Fruit fly (Drosophila melanogaster) whole organism, embryonic: Measurements from ENCODE around the gene CG12290.

Source experiments
- Ada2b ChIP-seq: fragments of 200-800 bp; sonication (Bioruptor generic); IDR thresholded peaks from 2 replicates; pipeline ENCODE4 v1.3.6; 2022; ENCODE audit warnings: missing biosample characterization, missing genetic modification characterization
- B-H1 ChIP-seq: fragments of 200-800 bp; sonication (Bioruptor generic); IDR thresholded peaks from 3 replicates; pipeline ENCODE4 v1.3.6; 2022; ENCODE audit warnings: missing biosample characterization, missing genetic modification characterization
- BtbVII ChIP-seq: fragments of 200-800 bp; sonication (Bioruptor generic); optimal IDR thresholded peaks from 3 replicates; lab custom pipeline; 2017; ENCODE audit warnings: missing biosample characterization, mild to moderate bottlenecking, missing genetic modification characterization
- CG11093 ChIP-seq: fragments of 200-800 bp; sonication (Bioruptor generic); IDR thresholded peaks from 3 replicates; pipeline ENCODE4 v1.3.6; 2022; ENCODE audit warnings: missing biosample characterization, missing genetic modification characterization
- CG11560 ChIP-seq: fragments of 200-800 bp; sonication (Bioruptor generic); IDR thresholded peaks from 3 replicates; pipeline ENCODE4 v1.3.6; 2022; ENCODE audit warnings: missing biosample characterization, missing genetic modification characterization
- CG13624 ChIP-seq: fragments of 200-800 bp; sonication (Bioruptor generic); optimal IDR thresholded peaks from 2 replicates; lab custom pipeline; 2016; ENCODE audit warnings: missing biosample characterization, missing genetic modification characterization
- CG1603 ChIP-seq: fragments of 200-800 bp; sonication (Bioruptor generic); optimal IDR thresholded peaks from 2 replicates; lab custom pipeline; 2019; ENCODE audit warnings: missing biosample characterization, mild to moderate bottlenecking, missing genetic modification characterization, moderate library complexity
- CG17186 ChIP-seq: fragments of 200-800 bp; sonication (Bioruptor generic); optimal IDR thresholded peaks from 3 replicates; lab custom pipeline; 2017; ENCODE audit warnings: missing biosample characterization, missing genetic modification reagents, missing genetic modification characterization
- CG18476 ChIP-seq: fragments of 200-800 bp; sonication (Bioruptor generic); optimal IDR thresholded peaks from 2 replicates; lab custom pipeline; 2016; ENCODE audit warnings: missing biosample characterization, mild to moderate bottlenecking, missing genetic modification characterization
- CG30020 ChIP-seq: fragments of 200-800 bp; optimal IDR thresholded peaks from 2 replicates; lab custom pipeline; 2019; ENCODE audit warnings: missing biosample characterization, mild to moderate bottlenecking, missing genetic modification characterization, moderate library complexity
- CG32772 ChIP-seq: fragments of 200-800 bp; sonication (Bioruptor generic); IDR thresholded peaks from 2 replicates; pipeline ENCODE4 v1.3.6; 2022; ENCODE audit warnings: missing biosample characterization, missing genetic modification characterization
- CG3847 ChIP-seq: fragments of 200-800 bp; sonication (Bioruptor generic); IDR thresholded peaks from 2 replicates; pipeline ENCODE4 v1.3.6; 2022; ENCODE audit warnings: missing biosample characterization, missing genetic modification characterization
- CG6854 ChIP-seq: fragments of 200-800 bp; sonication (Bioruptor generic); optimal IDR thresholded peaks from 3 replicates; lab custom pipeline; 2017; ENCODE audit warnings: missing biosample characterization, mild to moderate bottlenecking, missing genetic modification characterization
- CG7786 ChIP-seq: fragments of 200-800 bp; sonication (Bioruptor generic); optimal IDR thresholded peaks from 2 replicates; lab custom pipeline; 2016; ENCODE audit warnings: missing biosample characterization, missing genetic modification characterization
- CG7928 ChIP-seq: fragments of 200-800 bp; sonication (Bioruptor generic); optimal IDR thresholded peaks from 2 replicates; lab custom pipeline; 2017; ENCODE audit warnings: missing biosample characterization, mild to moderate bottlenecking, missing genetic modification characterization
- D ChIP-seq, 2 experiments: fragments of 200-800 bp in 1 of 2; fragments of >200 bp in 1 of 2; sonication (Bioruptor generic) in 1 of 2; optimal IDR thresholded peaks; 2 replicates in 1 of 2; 3 replicates in 1 of 2; lab custom pipeline; 2017; ENCODE audit warnings: mild to moderate bottlenecking in 1 of 2, missing biosample characterization in 1 of 2, missing genetic modification characterization in 1 of 2, missing genetic modification reagents in 1 of 2
- Dip3 ChIP-seq: fragments of 200-800 bp; sonication (Bioruptor generic); optimal IDR thresholded peaks from 3 replicates; lab custom pipeline; 2016; ENCODE audit warnings: missing biosample characterization, missing genetic modification characterization
- Dll ChIP-seq: fragments of 200-800 bp; sonication (Bioruptor generic); IDR thresholded peaks from 4 replicates; pipeline ENCODE4 v1.3.6; 2022; ENCODE audit warnings: missing biosample characterization, missing genetic modification characterization; ENCODE audit not compliant: partially characterized antibody
- E2f1 ChIP-seq: fragments of 200-800 bp; sonication (Bioruptor generic); IDR thresholded peaks from 2 replicates; pipeline ENCODE4 v1.3.6; 2022; ENCODE audit warnings: missing biosample characterization, missing genetic modification characterization
- Ets65A ChIP-seq: fragments of 200-800 bp; sonication (Bioruptor generic); peaks from one replicate; lab custom pipeline; 2016; ENCODE audit warnings: missing biosample characterization, missing genetic modification characterization
- HLHmδ ChIP-seq: fragments of 200-800 bp; sonication (Bioruptor generic); optimal IDR thresholded peaks from 2 replicates; lab custom pipeline; 2018; ENCODE audit warnings: missing biosample characterization, mild to moderate bottlenecking, missing genetic modification characterization, moderate library complexity
- HmgZ ChIP-seq: fragments of 200-800 bp; sonication (Bioruptor generic); optimal IDR thresholded peaks from 2 replicates; lab custom pipeline; 2018; ENCODE audit warnings: missing biosample characterization, mild to moderate bottlenecking, missing genetic modification characterization
- Hr3 ChIP-seq: fragments of 200-800 bp; sonication (Bioruptor generic); optimal IDR thresholded peaks from 3 replicates; lab custom pipeline; 2016; ENCODE audit warnings: missing biosample characterization, missing genetic modification characterization
- Hr78 ChIP-seq, 2 experiments: fragments of 200-800 bp in 1 of 2; fragments of >200 bp in 1 of 2; sonication (Bioruptor generic) in 1 of 2; optimal IDR thresholded peaks; 2 replicates each; lab custom pipeline; 2017 to 2019; ENCODE audit warnings: missing biosample characterization in 2 of 2, missing genetic modification characterization in 2 of 2, mild to moderate bottlenecking in 1 of 2, moderate library complexity in 1 of 2
- Lhr ChIP-seq: fragments of 200-800 bp; sonication (Bioruptor generic); optimal IDR thresholded peaks from 3 replicates; lab custom pipeline; 2017; ENCODE audit warnings: mild to moderate bottlenecking, missing biosample characterization, missing genetic modification reagents, missing genetic modification characterization
- MESR4 ChIP-seq: fragments of 200-800 bp; sonication (Bioruptor generic); optimal IDR thresholded peaks from 2 replicates; lab custom pipeline; 2018; ENCODE audit warnings: missing biosample characterization, mild to moderate bottlenecking, missing genetic modification characterization, moderate library complexity
- Med ChIP-seq: fragments of 200-800 bp; sonication (Bioruptor generic); peaks from one replicate; lab custom pipeline; 2016; ENCODE audit warnings: missing biosample characterization, missing genetic modification characterization, mild to moderate bottlenecking, inconsistent platforms, moderate library complexity
- Myb ChIP-seq: fragments of 200-800 bp; sonication (Bioruptor generic); optimal IDR thresholded peaks from 2 replicates; lab custom pipeline; 2016; ENCODE audit warnings: missing biosample characterization, missing genetic modification characterization
- NFAT ChIP-seq: fragments of 200-800 bp; sonication (Bioruptor generic); IDR thresholded peaks from 2 replicates; pipeline ENCODE4 v1.3.6; 2022; ENCODE audit warnings: missing biosample characterization, missing genetic modification characterization
- Usf ChIP-seq: fragments of 200-800 bp; sonication (Bioruptor generic); optimal IDR thresholded peaks from 2 replicates; lab custom pipeline; 2017; ENCODE audit warnings: missing genotype, missing biosample characterization, missing genetic modification characterization
- Xbp1 ChIP-seq: fragments of 200-800 bp; sonication (Bioruptor generic); optimal IDR thresholded peaks from 3 replicates; lab custom pipeline; 2016; ENCODE audit warnings: missing biosample characterization, mild to moderate bottlenecking, missing genetic modification characterization
- crc ChIP-seq: fragments of 200-800 bp; sonication (Bioruptor generic); optimal IDR thresholded peaks from 2 replicates; lab custom pipeline; 2016; ENCODE audit warnings: missing biosample characterization, missing genetic modification characterization
- ems ChIP-seq: fragments of 200-800 bp; sonication (Bioruptor generic); optimal IDR thresholded peaks from 3 replicates; lab custom pipeline; 2016; ENCODE audit warnings: missing biosample characterization, missing genetic modification characterization
- fd102C ChIP-seq: fragments of 200-800 bp; sonication (Bioruptor generic); optimal IDR thresholded peaks from 2 replicates; lab custom pipeline; 2018; ENCODE audit warnings: missing biosample characterization, mild to moderate bottlenecking, missing genetic modification characterization, moderate library complexity
- fd3F ChIP-seq: fragments of 200-800 bp; sonication (Bioruptor generic); optimal IDR thresholded peaks from 2 replicates; lab custom pipeline; 2018; ENCODE audit warnings: missing biosample characterization, mild to moderate bottlenecking, missing genetic modification characterization, moderate library complexity
- ftz-f1 ChIP-seq: fragments of 200-800 bp; sonication (Bioruptor generic); optimal IDR thresholded peaks from 2 replicates; lab custom pipeline; 2016; ENCODE audit warnings: missing biosample characterization, missing genetic modification characterization
- gsb ChIP-seq: fragments of 200-800 bp; sonication (Bioruptor generic); IDR thresholded peaks from 2 replicates; pipeline ENCODE4 v1.3.6; 2022; ENCODE audit warnings: missing biosample characterization, missing genetic modification characterization
- jigr1 ChIP-seq: fragments of 200-800 bp; sonication (Bioruptor generic); IDR thresholded peaks from 3 replicates; pipeline ENCODE4 v1.3.6; 2022; ENCODE audit warnings: missing biosample characterization, missing genetic modification characterization
- jing ChIP-seq: fragments of 200-800 bp; sonication (Bioruptor generic); optimal IDR thresholded peaks from 2 replicates; lab custom pipeline; 2018; ENCODE audit warnings: missing biosample characterization, mild to moderate bottlenecking, missing genetic modification characterization
- knrl ChIP-seq: fragments of 200-800 bp; sonication (Bioruptor generic); IDR thresholded peaks from 3 replicates; pipeline ENCODE4 v1.3.6; 2022; ENCODE audit warnings: missing biosample characterization, missing genetic modification characterization; ENCODE audit not compliant: partially characterized antibody
- lbe ChIP-seq: fragments of 200-800 bp; sonication (Bioruptor generic); optimal IDR thresholded peaks from 2 replicates; lab custom pipeline; 2016; ENCODE audit warnings: missing biosample characterization, mild to moderate bottlenecking, missing genetic modification characterization
- lola ChIP-seq, 3 experiments: fragments of >200 bp in 2 of 3; fragments of 200-800 bp in 1 of 3; sonication (Bioruptor generic) in 1 of 3; optimal IDR thresholded peaks; 2 replicates each; lab custom pipeline; 2017 to 2019; ENCODE audit warnings: missing biosample characterization in 3 of 3, missing genetic modification characterization in 3 of 3, mild to moderate bottlenecking in 1 of 3, moderate library complexity in 1 of 3
- mld ChIP-seq: fragments of 200-800 bp; sonication (Bioruptor generic); IDR thresholded peaks from 3 replicates; pipeline ENCODE4 v1.3.6; 2022; ENCODE audit warnings: missing biosample characterization, missing genetic modification characterization; ENCODE audit not compliant: partially characterized antibody
- odd ChIP-seq: fragments of 200-800 bp; sonication (Bioruptor generic); optimal IDR thresholded peaks from 2 replicates; lab custom pipeline; 2017; ENCODE audit warnings: missing biosample characterization, mild to moderate bottlenecking, missing genetic modification characterization
- psq ChIP-seq: fragments of 200-800 bp; sonication (Bioruptor generic); optimal IDR thresholded peaks from 2 replicates; lab custom pipeline; 2017; ENCODE audit warnings: missing biosample characterization, missing genetic modification characterization
- so ChIP-seq: fragments of 200-800 bp; sonication (Bioruptor generic); IDR thresholded peaks from 3 replicates; pipeline ENCODE4 v1.3.6; 2022; ENCODE audit warnings: missing biosample characterization, missing genetic modification characterization
- stc ChIP-seq: fragments of 200-800 bp; sonication (Bioruptor generic); IDR thresholded peaks from 2 replicates; pipeline ENCODE4 v1.3.6; 2022; ENCODE audit warnings: missing biosample characterization, missing genetic modification characterization
- tap ChIP-seq: fragments of 200-800 bp; optimal IDR thresholded peaks from 3 replicates; lab custom pipeline; 2019; ENCODE audit warnings: missing biosample characterization, mild to moderate bottlenecking, missing genetic modification characterization, moderate library complexity
- tll ChIP-seq, 2 experiments: fragments of 200-800 bp in 1 of 2; fragments of >200 bp in 1 of 2; sonication (Bioruptor generic) in 1 of 2; optimal IDR thresholded peaks; 2 replicates each; lab custom pipeline; 2017 to 2019; ENCODE audit warnings: missing biosample characterization in 2 of 2, missing genetic modification characterization in 2 of 2, mild to moderate bottlenecking in 1 of 2, moderate library complexity in 1 of 2
- toy ChIP-seq: fragments of 200-800 bp; sonication (Bioruptor generic); IDR thresholded peaks from 2 replicates; pipeline ENCODE4 v1.3.6; 2022; ENCODE audit warnings: missing biosample characterization, missing genetic modification characterization

CG12290 gene

DNA sequence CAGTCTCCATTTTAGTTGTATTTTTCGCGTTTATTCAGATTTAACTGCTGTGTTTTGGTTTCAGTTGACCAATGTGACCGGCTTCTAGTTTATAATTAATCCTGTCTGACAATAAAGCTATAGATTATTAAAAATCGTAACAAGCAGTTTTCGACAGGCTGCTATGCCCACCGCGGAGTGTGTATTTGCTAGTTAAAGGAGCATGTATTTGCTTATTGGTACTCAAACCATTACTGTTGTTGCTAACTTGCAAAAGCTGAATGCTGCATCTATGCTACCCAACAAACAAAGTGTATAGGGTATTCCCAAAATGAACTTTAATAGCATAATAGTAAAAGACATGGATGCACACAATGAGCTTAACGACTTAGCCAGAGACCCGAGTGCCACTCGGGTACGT is 41.3 kb upstream of the CG12290 start, which contains the start of gene CG6073 (continued):
- peak; percentile 63; the same call in 1 of the 2 replicates for TF ChIP-seq NFAT
- TF ChIP-seq HmgZ = peak; percentile 89
- peak; percentile 16 for TF ChIP-seq tap (tag; lab: Kevin White, UChicago)
- TF ChIP-seq HLHmδ = no peak
- TF ChIP-seq CG3847 (GFP tag; lab: Robert Waterston, UW) = peak; percentile 81
- TF ChIP-seq lola (GFP tag; optimal IDR thresholded peaks at IDR 0.05; lab: Kevin White, UChicago) = no peak
- no peak for TF ChIP-seq stc
- TF ChIP-seq CG30020 (tag; lab: Kevin White, UChicago) = no peak
- TF ChIP-seq jing = peak; percentile 1
- TF ChIP-seq mld (GFP tag; lab: Robert Waterston, UW) = no peak
- no peak for TF ChIP-seq ftz-f1 (GFP tag; lab: Kevin White, UChicago)
- 0 out of 3 replicates have a peak, but pooled peaks have one; percentile 36 for TF ChIP-seq so (GFP tag; lab: Robert Waterston, UW)
- no peak for TF ChIP-seq odd
- peak; percentile 88 for TF ChIP-seq CG1603 (tag; lab: Kevin White, UChicago)
- peak; percentile 20 for TF ChIP-seq ems
- TF ChIP-seq B-H1 (GFP tag; lab: Robert Waterston, UW) = no peak
- TF ChIP-seq CG11093 (GFP tag; lab: Robert Waterston, UW) = no peak
- peak; percentile 98 for TF ChIP-seq Lhr (GFP tag; lab: Kevin White, UChicago)
- TF ChIP-seq Usf (GFP tag; lab: Kevin White, UChicago) = no peak
- TF ChIP-seq Dip3 (GFP tag; lab: Kevin White, UChicago) = peak; percentile 36
- TF ChIP-seq crc = no peak
- no peak for TF ChIP-seq psq
- TF ChIP-seq Hr3 = peak; percentile 34
- peak; percentile 69 for TF ChIP-seq CG13624 (GFP tag; lab: Kevin White, UChicago)
- no peak for TF ChIP-seq fd102C
- TF ChIP-seq CG7786 (GFP tag; lab: Kevin White, UChicago) = peak; percentile 64
- peak; percentile 92 for TF ChIP-seq Med (GFP tag; lab: Kevin White, UChicago)
- TF ChIP-seq MESR4 (GFP tag; lab: Kevin White, UChicago) = peak; percentile 34
- no peak for TF ChIP-seq D (optimal IDR thresholded peaks at IDR 0.05; lab: Kevin White, UChicago)
- no peak for TF ChIP-seq D (GFP tag; optimal IDR thresholded peaks at IDR 0.05; lab: Kevin White, UChicago)
- TF ChIP-seq CG7928 = peak; percentile 36
- TF ChIP-seq Ada2b (GFP tag; lab: Robert Waterston, UW) = no peak
- TF ChIP-seq E2f1 = no peak
- TF ChIP-seq jigr1 (GFP tag; lab: Robert Waterston, UW) = no peak
- peak; percentile 5 for TF ChIP-seq CG17186 (GFP tag; lab: Kevin White, UChicago)
- peak; percentile 69; the same call in 2 of the 3 replicates for TF ChIP-seq CG11560 (tag; lab: Robert Waterston, UW)
- no peak for TF ChIP-seq Dll
- no peak for TF ChIP-seq CG32772 (GFP tag; lab: Robert Waterston, UW)
- TF ChIP-seq CG18476 (GFP tag; lab: Kevin White, UChicago) = no peak
- no peak for TF ChIP-seq toy (GFP tag; lab: Robert Waterston, UW)
- TF ChIP-seq Hr78 (GFP tag; optimal IDR thresholded peaks at IDR 0.05; lab: Kevin White, UChicago) = no peak
- no peak for TF ChIP-seq CG6854 (GFP tag; lab: Kevin White, UChicago)
- peak; percentile 30 for TF ChIP-seq Xbp1 (GFP tag; lab: Kevin White, UChicago)
- TF ChIP-seq lbe (GFP tag; lab: Kevin White, UChicago) = no peak
- no peak for TF ChIP-seq tll (GFP tag; optimal IDR thresholded peaks at IDR 0.05; lab: Kevin White, UChicago)
- peak; percentile 97 for TF ChIP-seq Myb (GFP tag; lab: Kevin White, UChicago)
- TF ChIP-seq fd3F = peak; percentile 4
- peak; percentile 62 for TF ChIP-seq knrl (GFP tag; lab: Robert Waterston, UW)
- peak; percentile 98 for TF ChIP-seq Ets65A
- no peak for TF ChIP-seq gsb (GFP tag; lab: Robert Waterston, UW)
- TF ChIP-seq BtbVII = no peak
